Worm (Caenorhabditis elegans): ENCODE results near the gene F40F11.3.

The F40F11.3 gene

ce11 chrIV:11599717-11600116 lies 5.9 kb upstream of the F40F11.3 start:
- TF ChIP-seq nhr-71 (tag; optimal IDR thresholded peaks at IDR 0.05) (no peak), mdl-1 (tag; optimal IDR thresholded peaks at IDR 0.05) (no peak), C16A3.4 (tag; optimal IDR thresholded peaks at IDR 0.05) (no peak), ets-5 (GFP tag; IDR thresholded peaks at IDR 0.05) (no peak), lsy-2 (tag; optimal IDR thresholded peaks at IDR 0.05) (no peak), tbx-2 (tag; optimal IDR thresholded peaks at IDR 0.05) (no peak), nhr-85 (tag) (no peak), vab-15 (tag; optimal IDR thresholded peaks at IDR 0.05) (no peak), blmp-1 (tag; optimal IDR thresholded peaks at IDR 0.05) (peak; percentile 27), ces-1 (GFP tag; optimal IDR thresholded peaks at IDR 0.05) (no peak), rnt-1 (tag; optimal IDR thresholded peaks at IDR 0.05) (peak; percentile 3)

- TF ChIP-seq lin-15B (tag; optimal IDR thresholded peaks at IDR 0.05), result no peak
Observed at ce11 chrIV:11597079-11597478, 3.3 kb upstream of the F40F11.3 start.

ce11 chrIV:11594191-11594673 lies 429 bp upstream of the F40F11.3 start, which contains the start of gene mig-38:
TSS of gene mig-38 (plus strand) at chrIV:11594244.
- TF ChIP-seq fkh-4 (tag; optimal IDR thresholded peaks at IDR 0.05; ENCODE audit: borderline replicate concordance), result no peak
- no peak for TF ChIP-seq nhr-28 (tag; optimal IDR thresholded peaks at IDR 0.05)
- no peak for TF ChIP-seq jun-1 (tag; optimal IDR thresholded peaks at IDR 0.05)
- TF ChIP-seq irx-1 (tag; optimal IDR thresholded peaks at IDR 0.05), result no peak
- TF ChIP-seq fos-1 (tag; optimal IDR thresholded peaks at IDR 0.05), result no peak
- no peak for TF ChIP-seq aha-1 (tag; optimal IDR thresholded peaks at IDR 0.05)
- peak; percentile 28 for TF ChIP-seq nhr-77 (tag; optimal IDR thresholded peaks at IDR 0.05)
- no peak for TF ChIP-seq egl-27 (tag; optimal IDR thresholded peaks at IDR 0.05)
- no peak for TF ChIP-seq sup-37 (GFP tag; optimal IDR thresholded peaks at IDR 0.05)
- TF ChIP-seq pag-3 (tag; optimal IDR thresholded peaks at IDR 0.05; ENCODE audit: borderline replicate concordance, insufficient read depth), result no peak
- no peak for TF ChIP-seq ceh-90 (tag; optimal IDR thresholded peaks at IDR 0.05)
- no peak for TF ChIP-seq mef-2 (tag; optimal IDR thresholded peaks at IDR 0.05)
- TF ChIP-seq C16A3.4 (tag; optimal IDR thresholded peaks at IDR 0.05), result no peak
- TF ChIP-seq zag-1 (tag; optimal IDR thresholded peaks at IDR 0.05), result no peak
- TF ChIP-seq nhr-20 (tag; optimal IDR thresholded peaks at IDR 0.05), result peak; percentile 70
- TF ChIP-seq nhr-85 (tag), result peak; percentile 65
- peak; percentile 44 for TF ChIP-seq unc-86 (tag; optimal IDR thresholded peaks at IDR 0.05)
- no peak for TF ChIP-seq Y116A8C.19 (tag; optimal IDR thresholded peaks at IDR 0.05; ENCODE audit: borderline replicate concordance)
- TF ChIP-seq sptf-1 (tag; optimal IDR thresholded peaks at IDR 0.05), result no peak
- TF ChIP-seq hlh-4 (tag; optimal IDR thresholded peaks at IDR 0.05), result no peak
- peak in 1 of 2 experiments; percentile 24 for TF ChIP-seq efl-1 (optimal IDR thresholded peaks at IDR 0.05)
- no peak for TF ChIP-seq efl-1 (GFP tag; optimal IDR thresholded peaks at IDR 0.05 in 1 of 2)
- TF ChIP-seq ztf-11 (tag; optimal IDR thresholded peaks at IDR 0.05), result peak in 1 of 2 experiments; percentile 14
- TF ChIP-seq mab-9 (GFP tag; IDR thresholded peaks at IDR 0.05), result 0 out of 2 replicates have a peak, but pooled peaks have one; percentile 11
- TF ChIP-seq C04F5.9 (tag; optimal IDR thresholded peaks at IDR 0.05), result peak; percentile 32
- TF ChIP-seq lsy-2 (tag; optimal IDR thresholded peaks at IDR 0.05), result peak; percentile 34 to 42
- TF ChIP-seq hpl-2 (GFP tag; optimal IDR thresholded peaks at IDR 0.05), result no peak
- TF ChIP-seq rnt-1 (tag; optimal IDR thresholded peaks at IDR 0.05), result peak; percentile 39
- TF ChIP-seq ceh-82 (tag; optimal IDR thresholded peaks at IDR 0.05), result peak; percentile 8 to 63 (median 33)
- TF ChIP-seq nhr-84 (tag; optimal IDR thresholded peaks at IDR 0.05), result no peak
- peak; percentile 39 for TF ChIP-seq swsn-7 (tag; optimal IDR thresholded peaks at IDR 0.05)
- TF ChIP-seq dsc-1 (tag; optimal IDR thresholded peaks at IDR 0.05), result peak; percentile 29
- peak; percentile 46 for TF ChIP-seq mep-1 (tag; optimal IDR thresholded peaks at IDR 0.05)
- TF ChIP-seq grh-1 (GFP tag; IDR thresholded peaks at IDR 0.05), result no peak
- no peak for TF ChIP-seq ceh-8 (GFP tag; optimal IDR thresholded peaks at IDR 0.05)
- no peak for TF ChIP-seq ceh-88 (GFP tag; IDR thresholded peaks at IDR 0.05)
- TF ChIP-seq snpc-4 (tag; optimal IDR thresholded peaks at IDR 0.05), result no peak
- TF ChIP-seq alr-1 (tag; optimal IDR thresholded peaks at IDR 0.05; ENCODE audit: borderline replicate concordance), result no peak
- no peak for TF ChIP-seq ces-1 (GFP tag; optimal IDR thresholded peaks at IDR 0.05)
- no peak for TF ChIP-seq unc-62 (GFP tag; optimal IDR thresholded peaks at IDR 0.05)
- TF ChIP-seq unc-30 (tag; optimal IDR thresholded peaks at IDR 0.05), result no peak
- TF ChIP-seq fkh-10 (GFP tag; optimal IDR thresholded peaks at IDR 0.05), result peak; percentile 51
- peak; percentile 18; the same call in 1 of the 2 replicates for TF ChIP-seq nhr-19 (GFP tag; conservative IDR thresholded peaks at IDR 0.05)

All from whole organism, L1 larva.